Worm (Caenorhabditis elegans) whole organism, L3 larva: ENCODE measurements around the gene ZK1098.2.

Experiments used
- aly-2 ChIP-seq: fragments of 150-350 bp; optimal IDR thresholded peaks from 2 replicates; lab custom pipeline; 2014; ENCODE audit warnings: missing biosample characterization, missing genetic modification characterization
- ama-1 ChIP-seq: fragments of 150-350 bp; optimal IDR thresholded peaks from 2 replicates; lab custom pipeline; 2018
- ceh-16 ChIP-seq: sonication (generic microtip); optimal IDR thresholded peaks from 2 replicates; lab custom pipeline; 2017; ENCODE audit warnings: missing biosample characterization, missing genetic modification characterization
- ceh-28 ChIP-seq: fragments of 150-350 bp; optimal IDR thresholded peaks from 2 replicates; lab custom pipeline; 2014; ENCODE audit warnings: missing biosample characterization, missing genetic modification reagents, missing genetic modification characterization
- ceh-82 ChIP-seq: fragments of 150-350 bp; optimal IDR thresholded peaks from 2 replicates; lab custom pipeline; 2014; ENCODE audit warnings: missing biosample characterization, missing genetic modification characterization
- ceh-9 ChIP-seq: sonication (generic microtip); optimal IDR thresholded peaks from 2 replicates; lab custom pipeline; 2018; ENCODE audit warnings: missing biosample characterization, missing genetic modification characterization
- daf-12 ChIP-seq: fragments of 150-350 bp; optimal IDR thresholded peaks from 2 replicates; lab custom pipeline; 2014; ENCODE audit warnings: missing biosample characterization, missing genetic modification reagents, missing genetic modification characterization
- egl-27 ChIP-seq: sonication (generic microtip); optimal IDR thresholded peaks from 4 replicates; lab custom pipeline; 2017; ENCODE audit warnings: missing biosample characterization, missing genetic modification reagents, missing genetic modification characterization
- egl-5 ChIP-seq: fragments of 150-350 bp; optimal IDR thresholded peaks from 2 replicates; lab custom pipeline; 2017; ENCODE audit warnings: missing biosample characterization, missing genetic modification reagents, missing genetic modification characterization, inconsistent platforms
- elt-1 ChIP-seq: fragments of 150-350 bp; optimal IDR thresholded peaks from 2 replicates; lab custom pipeline; 2014; ENCODE audit warnings: missing biosample characterization, missing genetic modification characterization
- elt-2 ChIP-seq: sonication (generic microtip); optimal IDR thresholded peaks from 2 replicates; lab custom pipeline; 2016; ENCODE audit warnings: missing genetic modification reagents, mild to moderate bottlenecking, missing genetic modification characterization, missing compliant biosample characterization
- elt-3 ChIP-seq, 3 experiments: fragments of 150-350 bp in 1 of 3; sonication (generic microtip) in 2 of 3; optimal IDR thresholded peaks; 2 replicates in 2 of 3; 4 replicates in 1 of 3; lab custom pipeline; 2014 to 2017; ENCODE audit warnings: missing biosample characterization in 3 of 3, missing genetic modification characterization in 3 of 3
- eor-1 ChIP-seq, 2 experiments: fragments of 150-350 bp; optimal IDR thresholded peaks; 2 replicates each; lab custom pipeline; 2014 to 2018; ENCODE audit warnings: missing biosample characterization in 2 of 2, missing genetic modification characterization in 2 of 2
- fkh-10 ChIP-seq: sonication (generic microtip); optimal IDR thresholded peaks from 2 replicates; lab custom pipeline; 2017; ENCODE audit warnings: missing biosample characterization, missing genetic modification reagents, missing genetic modification characterization
- fkh-2 ChIP-seq: fragments of 150-350 bp; optimal IDR thresholded peaks from 2 replicates; lab custom pipeline; 2014; ENCODE audit warnings: missing biosample characterization, missing genetic modification reagents, missing genetic modification characterization
- fos-1 ChIP-seq: fragments of 150-350 bp; optimal IDR thresholded peaks from 2 replicates; lab custom pipeline; 2014; ENCODE audit warnings: missing biosample characterization, missing genetic modification characterization
- hmg-11 ChIP-seq: sonication (generic microtip); optimal IDR thresholded peaks from 2 replicates; lab custom pipeline; 2016; ENCODE audit warnings: missing genetic modification characterization, missing compliant biosample characterization
- jun-1 ChIP-seq: fragments of 150-350 bp; optimal IDR thresholded peaks from 2 replicates; lab custom pipeline; 2014; ENCODE audit warnings: missing biosample characterization, missing genetic modification reagents, missing genetic modification characterization
- lin-15B ChIP-seq: fragments of 150-350 bp; optimal IDR thresholded peaks from 2 replicates; lab custom pipeline; 2014; ENCODE audit warnings: missing biosample characterization, missing genetic modification characterization
- lin-39 ChIP-seq: fragments of 150-350 bp; optimal IDR thresholded peaks from 2 replicates; lab custom pipeline; 2018; ENCODE audit warnings: missing biosample characterization, missing genetic modification reagents, missing genetic modification characterization
- lsy-12 ChIP-seq: sonication (generic microtip); optimal IDR thresholded peaks from 2 replicates; lab custom pipeline; 2016; ENCODE audit warnings: mild to moderate bottlenecking, missing genetic modification characterization, missing compliant biosample characterization
- mdl-1 ChIP-seq: fragments of 150-350 bp; optimal IDR thresholded peaks from 2 replicates; lab custom pipeline; 2014; ENCODE audit warnings: missing biosample characterization, missing genetic modification characterization
- mml-1 ChIP-seq: fragments of 150-350 bp; sonication (generic microtip); optimal IDR thresholded peaks from 3 replicates; lab custom pipeline; 2014; ENCODE audit warnings: missing biosample characterization, missing genetic modification characterization
- nfya-1 ChIP-seq: sonication (generic microtip); optimal IDR thresholded peaks from 2 replicates; lab custom pipeline; 2017; ENCODE audit warnings: missing genetic modification characterization, mild to moderate bottlenecking, missing compliant biosample characterization, antibody characterized with exemption, moderate library complexity; ENCODE audit not compliant: insufficient read depth
- nhr-11 ChIP-seq: fragments of 150-350 bp; optimal IDR thresholded peaks from 2 replicates; lab custom pipeline; 2014; ENCODE audit warnings: missing biosample characterization, missing genetic modification characterization
- nhr-12 ChIP-seq: fragments of 150-350 bp; optimal IDR thresholded peaks from 2 replicates; lab custom pipeline; 2014; ENCODE audit warnings: missing biosample characterization, missing genetic modification characterization
- nhr-23 ChIP-seq: fragments of 150-350 bp; optimal IDR thresholded peaks from 2 replicates; lab custom pipeline; 2014; ENCODE audit warnings: missing biosample characterization, missing genetic modification reagents, missing genetic modification characterization
- nhr-25 ChIP-seq: sonication (generic microtip); optimal IDR thresholded peaks from 2 replicates; lab custom pipeline; 2017; ENCODE audit warnings: missing biosample characterization, missing genetic modification characterization
- nhr-43 ChIP-seq: sonication (generic microtip); optimal IDR thresholded peaks from 2 replicates; lab custom pipeline; 2016; ENCODE audit warnings: mild to moderate bottlenecking, missing genetic modification characterization, missing compliant biosample characterization; ENCODE audit not compliant: poor library complexity, severe bottlenecking
- nhr-67 ChIP-seq: fragments of 150-350 bp; optimal IDR thresholded peaks from 2 replicates; lab custom pipeline; 2014; ENCODE audit warnings: missing biosample characterization, missing genetic modification characterization
- nhr-77 ChIP-seq: fragments of 150-350 bp; optimal IDR thresholded peaks from 2 replicates; lab custom pipeline; 2014; ENCODE audit warnings: missing biosample characterization, missing genetic modification characterization
- pha-4 ChIP-seq: fragments of 150-350 bp; optimal IDR thresholded peaks from 2 replicates; lab custom pipeline; 2014; ENCODE audit warnings: missing biosample characterization, missing genetic modification reagents, missing genetic modification characterization
- skn-1 ChIP-seq: fragments of 150-350 bp; optimal IDR thresholded peaks from 2 replicates; lab custom pipeline; 2014; ENCODE audit warnings: missing biosample characterization, missing genetic modification characterization
- snpc-4 ChIP-seq: fragments of 150-350 bp; optimal IDR thresholded peaks from 2 replicates; lab custom pipeline; 2014; ENCODE audit warnings: missing biosample characterization, missing genetic modification characterization
- tbx-2 ChIP-seq: sonication (generic microtip); optimal IDR thresholded peaks from 2 replicates; lab custom pipeline; 2016; ENCODE audit warnings: mild to moderate bottlenecking, missing genetic modification characterization, missing compliant biosample characterization
- zag-1 ChIP-seq: fragments of 150-350 bp; optimal IDR thresholded peaks from 2 replicates; lab custom pipeline; 2014; ENCODE audit warnings: missing biosample characterization, missing genetic modification characterization
- ztf-4 ChIP-seq: fragments of 150-350 bp; optimal IDR thresholded peaks from 2 replicates; lab custom pipeline; 2014; ENCODE audit warnings: missing biosample characterization, missing genetic modification characterization

Gene ZK1098.2

DNA sequence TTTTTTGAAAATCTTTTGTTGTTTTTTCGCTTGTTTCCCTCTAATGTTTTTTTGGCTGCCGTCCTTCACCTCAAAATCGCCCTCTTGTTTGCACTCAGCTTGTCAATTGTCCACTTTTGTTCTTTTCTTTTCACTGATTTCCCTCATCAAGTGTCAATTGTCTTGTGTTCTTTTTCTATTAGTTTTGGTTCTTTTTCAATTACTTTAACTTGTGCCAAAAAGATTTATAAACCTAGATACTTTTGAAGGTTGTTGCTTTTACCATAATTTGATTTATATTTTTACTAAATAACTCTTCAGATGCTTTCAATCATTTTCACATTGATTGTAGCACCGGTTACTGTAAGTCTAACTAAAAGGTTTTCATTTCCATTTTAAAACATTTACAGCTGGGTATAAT lies 39.5 kb downstream of the ZK1098.2 start, which contains the start of gene C48B4.13:
Gene C48B4.13, plus strand, starts transcription at position 301 of the 400 bp plus-strand sequence.
- TF ChIP-seq lsy-12 (tag; lab: Kevin White, UChicago) (no peak), fkh-2 (tag; lab: Kevin White, UChicago) (no peak), nhr-25 (no peak), nhr-12 (tag; lab: Kevin White, UChicago) (no peak), hmg-11 (tag; lab: Kevin White, UChicago) (no peak), aly-2 (tag; lab: Kevin White, UChicago) (no peak), ama-1 (lab: Kevin White, UChicago) (no peak), mml-1 (no peak), fos-1 (tag; lab: Kevin White, UChicago) (no peak)

- TF ChIP-seq lin-15B (tag; lab: Kevin White, UChicago) = peak; percentile 45
- TF ChIP-seq nfya-1 (tag; lab: Kevin White, UChicago) = peak; percentile 100
- no peak for TF ChIP-seq nhr-77 (tag; lab: Kevin White, UChicago)
- TF ChIP-seq, all 47 proteins: peak for 2
Measured at ce11 chrIII:9570869-9571268, 41.9 kb downstream of the ZK1098.2 start.

DNA sequence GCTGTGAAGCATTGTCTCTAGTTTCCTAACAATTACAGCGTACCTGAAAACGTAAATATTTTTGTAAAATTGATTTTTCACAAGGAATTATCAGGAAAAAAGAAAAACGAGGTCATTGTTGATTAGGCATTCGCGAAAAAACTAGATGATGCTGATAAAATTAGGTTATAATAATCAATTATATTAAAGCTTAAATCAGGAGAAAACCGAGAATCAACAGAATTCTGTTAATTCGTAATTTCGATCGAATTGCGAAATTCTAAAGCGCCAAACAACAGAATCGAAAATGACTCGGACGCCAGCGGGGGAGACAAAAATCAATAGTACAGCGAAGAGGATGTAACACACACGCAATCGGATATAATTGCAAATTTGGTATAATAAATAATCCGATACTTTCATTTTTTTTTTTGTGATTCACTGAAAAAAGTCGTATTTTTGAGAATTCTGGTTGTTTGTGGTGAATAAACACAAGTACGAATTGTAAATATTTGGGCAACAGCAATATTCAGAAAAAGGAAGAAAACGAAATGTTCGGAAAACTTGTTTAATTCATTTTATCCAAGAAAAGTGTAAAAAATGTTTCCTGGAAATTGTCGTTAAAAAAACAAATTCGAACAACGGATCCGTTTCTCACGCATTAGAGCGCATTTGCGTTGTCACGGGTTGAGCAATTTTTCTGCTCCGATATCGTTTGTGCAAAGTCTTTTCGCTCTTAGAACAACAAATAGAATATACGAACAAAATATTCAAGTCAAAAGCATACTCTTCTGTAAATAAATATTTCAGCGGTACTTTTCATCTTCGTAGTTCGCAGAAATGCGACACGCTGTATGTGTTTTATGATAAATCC lies 51.3 kb downstream of the ZK1098.2 start, which contains the start of gene ced-7:
Gene ced-7, minus strand, starts transcription at position 51 of the 853 bp plus-strand sequence.
- TF ChIP-seq pha-4 (tag; lab: Kevin White, UChicago) (peak; percentile 19), fkh-10 (GFP tag; lab: Kevin White, UChicago) (no peak), nhr-43 (no peak), nhr-11 (tag; lab: Kevin White, UChicago) (no peak), elt-3 (tag; optimal IDR thresholded peaks at IDR 0.05; lab: Kevin White, UChicago) (no peak), mdl-1 (tag; lab: Kevin White, UChicago) (no peak), lin-15B (tag; lab: Kevin White, UChicago) (peak; percentile 67), lin-39 (tag; lab: Kevin White, UChicago) (peak; percentile 22), fkh-2 (tag; lab: Kevin White, UChicago) (no peak), lsy-12 (tag; lab: Kevin White, UChicago) (no peak), nhr-23 (tag; lab: Kevin White, UChicago) (no peak), hmg-11 (tag; lab: Kevin White, UChicago) (no peak), snpc-4 (tag; lab: Kevin White, UChicago) (peak; percentile 27), nhr-25 (no peak), elt-2 (tag; lab: Kevin White, UChicago) (no peak), daf-12 (tag; lab: Kevin White, UChicago) (no peak), ceh-16 (tag; lab: Kevin White, UChicago) (no peak), jun-1 (tag; lab: Kevin White, UChicago) (no peak), nfya-1 (tag; lab: Kevin White, UChicago) (peak; percentile 46), ceh-28 (tag; lab: Kevin White, UChicago) (peak; percentile 12), ztf-4 (tag; lab: Kevin White, UChicago) (no peak), eor-1 (tag; optimal IDR thresholded peaks at IDR 0.05; lab: Kevin White, UChicago) (no peak), elt-1 (tag; lab: Kevin White, UChicago) (no peak), ceh-82 (tag; lab: Kevin White, UChicago) (no peak), tbx-2 (no peak), egl-27 (tag; lab: Kevin White, UChicago) (no peak), skn-1 (tag; lab: Kevin White, UChicago) (no peak), zag-1 (tag; lab: Kevin White, UChicago) (no peak), egl-5 (tag; lab: Kevin White, UChicago) (no peak), fos-1 (tag; lab: Kevin White, UChicago) (no peak), nhr-67 (tag; lab: Kevin White, UChicago) (no peak), nhr-77 (tag; lab: Kevin White, UChicago) (no peak), ceh-9 (tag; lab: Kevin White, UChicago) (no peak)
